Worm (Caenorhabditis elegans) whole organism, L4 larva: ENCODE data around the gene ife-3.

ENCODE experiments used
- F49E8.2 ChIP-seq: sonication (generic microtip); optimal IDR thresholded peaks from 2 replicates; lab custom pipeline; 2016; ENCODE audit warnings: missing compliant biosample characterization, mild to moderate bottlenecking, missing genetic modification characterization, borderline replicate concordance
- ZK546.5 ChIP-seq, 2 experiments: sonication (generic microtip); optimal IDR thresholded peaks; 2 replicates each; lab custom pipeline; 2017; ENCODE audit warnings: missing biosample characterization in 2 of 2, missing genetic modification characterization in 2 of 2
- ama-1 ChIP-seq: fragments of 150-350 bp; optimal IDR thresholded peaks from 2 replicates; lab custom pipeline; 2014; ENCODE audit warnings: inconsistent platforms, mixed read lengths
- ceh-32 ChIP-seq: sonication (generic microtip); optimal IDR thresholded peaks from 2 replicates; lab custom pipeline; 2016; ENCODE audit warnings: mild to moderate bottlenecking, missing genetic modification characterization, missing compliant biosample characterization; ENCODE audit not compliant: poor library complexity
- cey-2 ChIP-seq: sonication (generic microtip); optimal IDR thresholded peaks from 3 replicates; lab custom pipeline; 2017; ENCODE audit warnings: missing genetic modification characterization, mild to moderate bottlenecking, missing compliant biosample characterization, antibody characterized with exemption, borderline replicate concordance; ENCODE audit not compliant: insufficient read depth
- daf-19 ChIP-seq: fragments of 200-800 bp; sonication (Bioruptor generic); conservative IDR thresholded peaks from 2 replicates; pipeline ENCODE4 v1.3.6; 2022; ENCODE audit warnings: missing genetic modification characterization, missing compliant biosample characterization
- dmd-8 ChIP-seq: fragments of 200-800 bp; sonication (Bioruptor generic); IDR thresholded peaks from 2 replicates; pipeline ENCODE4 v1.3.6; 2022; ENCODE audit warnings: missing genetic modification characterization, missing compliant biosample characterization
- lsy-2 ChIP-seq, 2 experiments: fragments of 150-350 bp in 1 of 2; sonication (generic microtip) in 1 of 2; optimal IDR thresholded peaks; 2 replicates each; lab custom pipeline; 2014 to 2017; ENCODE audit warnings: missing biosample characterization in 2 of 2, missing genetic modification characterization in 2 of 2
- nhr-41 ChIP-seq: fragments of 200-800 bp; sonication (Bioruptor generic); IDR thresholded peaks from 2 replicates; pipeline ENCODE4 v1.3.6; 2022; ENCODE audit warnings: missing genetic modification reagents, missing genetic modification characterization, missing compliant biosample characterization
- sdz-12 ChIP-seq: fragments of 200-800 bp; sonication (Bioruptor generic); optimal IDR thresholded peaks from 2 replicates; lab custom pipeline; 2018; ENCODE audit warnings: mild to moderate bottlenecking, missing genetic modification characterization, missing compliant biosample characterization
- snpc-1.2 ChIP-seq: fragments of 200-800 bp; sonication (Bioruptor generic); IDR thresholded peaks from 2 replicates; pipeline ENCODE4 v1.3.6; 2022; ENCODE audit warnings: missing genetic modification reagents, missing genetic modification characterization, missing compliant biosample characterization
- snpc-4 ChIP-seq: fragments of 150-350 bp; optimal IDR thresholded peaks from 2 replicates; lab custom pipeline; 2014; ENCODE audit warnings: missing biosample characterization, missing genetic modification characterization
- unc-62 ChIP-seq, 3 experiments: fragments of 150-350 bp in 1 of 3; sonication (generic microtip); optimal IDR thresholded peaks in 2 of 3; peaks in 1 of 3; 1 replicate in 1 of 3; 2 replicates in 2 of 3; lab custom pipeline; 2014 to 2017; ENCODE audit warnings: missing biosample characterization in 3 of 3, missing genetic modification characterization in 3 of 3, missing genetic modification reagents in 3 of 3, missing genotype in 1 of 3
- ztf-11 ChIP-seq: fragments of 150-350 bp; optimal IDR thresholded peaks from 2 replicates; lab custom pipeline; 2014; ENCODE audit warnings: missing biosample characterization, missing genetic modification characterization

DNA sequence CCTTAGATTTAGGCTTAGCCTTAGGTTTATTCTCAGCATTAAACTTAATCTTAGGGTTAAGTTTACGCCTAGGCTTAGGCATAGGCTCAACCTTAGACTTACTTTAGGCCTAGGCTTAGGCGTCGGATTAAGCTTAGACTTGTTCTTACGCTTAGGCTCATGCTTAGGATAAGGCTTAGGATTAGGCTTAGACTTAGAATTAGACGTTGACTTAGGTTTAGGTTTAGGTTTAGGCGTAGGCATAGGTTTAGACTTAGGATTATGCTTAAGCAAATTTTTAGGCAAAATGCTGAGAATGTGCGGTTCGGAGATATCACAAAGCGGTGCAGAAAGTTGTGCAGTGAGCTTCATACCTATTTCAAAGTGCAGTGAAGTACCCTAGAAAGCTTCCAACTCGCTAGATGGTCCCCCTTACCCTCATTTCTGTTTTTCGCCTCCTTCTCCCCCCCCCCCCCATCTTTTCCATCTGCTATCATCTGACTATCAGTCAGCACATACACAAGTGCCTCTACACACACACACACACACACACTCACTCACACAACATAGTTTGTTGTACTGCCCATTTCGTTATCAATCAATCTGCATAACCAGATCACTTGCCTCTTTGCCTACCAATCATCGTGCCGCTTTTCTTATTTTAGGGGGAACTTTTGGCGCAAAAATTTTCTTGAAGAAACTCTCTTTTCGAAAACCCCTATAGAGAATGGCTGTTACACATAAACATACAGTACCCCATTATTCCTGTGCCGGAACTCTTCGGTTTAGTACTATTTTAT, 8.6 kb upstream of the ife-3 start:
- TF ChIP-seq unc-62 (GFP tag; optimal IDR thresholded peaks at IDR 0.05 in 1 of 2; lab: Kevin White, UChicago) (peak in 1 of 2 experiments; percentile 54), unc-62 (tag; optimal IDR thresholded peaks at IDR 0.05; lab: Kevin White, UChicago) (no peak), sdz-12 (GFP tag; lab: Kevin White, UChicago) (no peak), nhr-41 (no peak), F49E8.2 (tag; lab: Kevin White, UChicago) (no peak), ceh-32 (no peak), ama-1 (lab: Kevin White, UChicago) (no peak), ztf-11 (tag; lab: Kevin White, UChicago) (no peak), ZK546.5 (tag; optimal IDR thresholded peaks at IDR 0.05; lab: Kevin White, UChicago) (no peak), cey-2 (tag; lab: Kevin White, UChicago) (no peak), daf-19 (GFP tag; lab: Robert Waterston, UW) (no peak), snpc-1.2 (GFP tag; lab: Robert Waterston, UW) (no peak), dmd-8 (GFP tag; lab: Robert Waterston, UW) (no peak), lsy-2 (tag; optimal IDR thresholded peaks at IDR 0.05; lab: Kevin White, UChicago) (no peak), snpc-4 (tag; lab: Kevin White, UChicago) (no peak)
